Fruit fly (Drosophila melanogaster) whole organism, wandering third instar larva: ENCODE results near the gene CG10097.
A peak's percentile ranks its signal among the peaks of the same experiment; 100 is the strongest.

Experiments used
- Abd-B ChIP-seq: fragments of >200 bp; optimal IDR thresholded peaks from 2 replicates; lab custom pipeline; 2017; ENCODE audit warnings: missing biosample characterization, missing genetic modification characterization
- CG32264 ChIP-seq: fragments of 200-800 bp; sonication (Bioruptor generic); optimal IDR thresholded peaks from 2 replicates; lab custom pipeline; 2016; ENCODE audit warnings: missing biosample characterization, missing genetic modification characterization
- CG9705 ChIP-seq: fragments of 200-800 bp; sonication (Bioruptor generic); optimal IDR thresholded peaks from 2 replicates; lab custom pipeline; 2018; ENCODE audit warnings: missing biosample characterization, mild to moderate bottlenecking, missing genetic modification characterization
- CrebA ChIP-seq: fragments of 200-800 bp; sonication (Bioruptor generic); optimal IDR thresholded peaks from 2 replicates; lab custom pipeline; 2016; ENCODE audit warnings: missing biosample characterization, mild to moderate bottlenecking, missing genetic modification characterization, borderline replicate concordance
- Dfd ChIP-seq: fragments of >200 bp; optimal IDR thresholded peaks from 2 replicates; lab custom pipeline; 2017; ENCODE audit warnings: missing biosample characterization, missing genetic modification characterization
- Dif ChIP-seq: fragments of 200-275, 200-300 bp; sonication (Bioruptor generic); optimal IDR thresholded peaks from 2 replicates; lab custom pipeline; 2018; ENCODE audit warnings: missing biosample characterization, missing genetic modification characterization; ENCODE audit not compliant: partially characterized antibody
- GATAd ChIP-seq: sonication (Bioruptor generic); optimal IDR thresholded peaks from 2 replicates; lab custom pipeline; 2016; ENCODE audit warnings: missing biosample characterization, missing genetic modification characterization
- HLH106 ChIP-seq: fragments of 200-800 bp; optimal IDR thresholded peaks from 3 replicates; lab custom pipeline; 2019; ENCODE audit warnings: missing biosample characterization, mild to moderate bottlenecking, missing genetic modification characterization, moderate library complexity
- Hnf4 ChIP-seq: fragments of 200-800 bp; sonication (Bioruptor generic); optimal IDR thresholded peaks from 2 replicates; lab custom pipeline; 2016; ENCODE audit warnings: missing biosample characterization, mild to moderate bottlenecking, missing genetic modification characterization
- Hr78 ChIP-seq: fragments of >200 bp; optimal IDR thresholded peaks from 2 replicates; lab custom pipeline; 2017; ENCODE audit warnings: missing biosample characterization, missing genetic modification characterization
- Hr83 ChIP-seq: fragments of 200-300 bp; sonication (Bioruptor generic); optimal IDR thresholded peaks from 2 replicates; lab custom pipeline; 2016; ENCODE audit warnings: missing biosample characterization, mild to moderate bottlenecking, missing genetic modification characterization, moderate library complexity; ENCODE audit not compliant: poor library complexity, severe bottlenecking
- Jra ChIP-seq: sonication (Bioruptor generic); optimal IDR thresholded peaks from 2 replicates; lab custom pipeline; 2016; ENCODE audit warnings: missing biosample characterization, missing genetic modification characterization
- Mio ChIP-seq: sonication (Bioruptor generic); optimal IDR thresholded peaks from 2 replicates; lab custom pipeline; 2016; ENCODE audit warnings: missing biosample characterization, missing genetic modification characterization
- Myc ChIP-seq: fragments of >200 bp; optimal IDR thresholded peaks from 2 replicates; lab custom pipeline; 2017
- N ChIP-seq: fragments of >200 bp; optimal IDR thresholded peaks from 2 replicates; lab custom pipeline; 2018; ENCODE audit warnings: missing biosample characterization, missing external identifiers, missing genetic modification characterization
- OdsH ChIP-seq: fragments of 200-800 bp; sonication (Bioruptor generic); optimal IDR thresholded peaks from 2 replicates; lab custom pipeline; 2016; ENCODE audit warnings: missing biosample characterization, mild to moderate bottlenecking, missing genetic modification characterization
- Rel ChIP-seq, 2 experiments: fragments of 200-800 bp; sonication (Bioruptor generic) in 1 of 2; optimal IDR thresholded peaks; 2 replicates in 1 of 2; 3 replicates in 1 of 2; lab custom pipeline; 2016 to 2019; ENCODE audit warnings: mild to moderate bottlenecking in 2 of 2, missing biosample characterization in 2 of 2, missing genetic modification characterization in 2 of 2, moderate library complexity in 1 of 2
- Sp1 ChIP-seq: fragments of 200-800 bp; sonication (Bioruptor generic); optimal IDR thresholded peaks from 3 replicates; lab custom pipeline; 2019; ENCODE audit warnings: missing biosample characterization, mild to moderate bottlenecking, missing genetic modification characterization, moderate library complexity
- Vsx2 ChIP-seq: fragments of 200-300, 225-300 bp; sonication (Bioruptor generic); optimal IDR thresholded peaks from 2 replicates; lab custom pipeline; 2018; ENCODE audit warnings: missing biosample characterization, missing genetic modification characterization; ENCODE audit not compliant: partially characterized antibody
- br ChIP-seq: fragments of 200-800 bp; sonication (Bioruptor generic); optimal IDR thresholded peaks from 2 replicates; lab custom pipeline; 2016; ENCODE audit warnings: missing biosample characterization, missing genetic modification characterization
- brk ChIP-seq: fragments of 200-800 bp; sonication (Bioruptor generic); optimal IDR thresholded peaks from 2 replicates; lab custom pipeline; 2016; ENCODE audit warnings: missing biosample characterization, mild to moderate bottlenecking, missing genetic modification characterization
- dl ChIP-seq, 2 experiments: fragments of 175-275, 200-275 bp in 1 of 2; fragments of 200-275 bp in 1 of 2; sonication (Bioruptor generic); optimal IDR thresholded peaks; lab custom pipeline; 2018; ENCODE audit warnings: mild to moderate bottlenecking in 2 of 2, missing biosample characterization in 2 of 2, missing genetic modification characterization in 2 of 2, moderate library complexity in 2 of 2; ENCODE audit not compliant: partially characterized antibody in 2 of 2, insufficient read depth in 1 of 2
- dmrt93B ChIP-seq: fragments of 200-800 bp; sonication (Bioruptor generic); optimal IDR thresholded peaks from 2 replicates; lab custom pipeline; 2018; ENCODE audit warnings: missing biosample characterization, mild to moderate bottlenecking, missing genetic modification characterization
- dsf ChIP-seq: sonication (Bioruptor generic); optimal IDR thresholded peaks from 2 replicates; lab custom pipeline; 2016; ENCODE audit warnings: missing biosample characterization, missing genetic modification characterization, borderline replicate concordance
- ey ChIP-seq: fragments of 200-800 bp; sonication (Bioruptor generic); optimal IDR thresholded peaks from 2 replicates; lab custom pipeline; 2016; ENCODE audit warnings: missing biosample characterization, missing genetic modification characterization
- foxo ChIP-seq, 2 experiments: fragments of 200-800 bp; sonication (Bioruptor generic); optimal IDR thresholded peaks; 2 replicates in 1 of 2; 3 replicates in 1 of 2; lab custom pipeline; 2016 to 2017; ENCODE audit warnings: missing biosample characterization in 2 of 2, missing genetic modification characterization in 2 of 2
- fru ChIP-seq: fragments of 200-800 bp; sonication (Bioruptor generic); optimal IDR thresholded peaks from 3 replicates; lab custom pipeline; 2016; ENCODE audit warnings: missing biosample characterization, mild to moderate bottlenecking, missing genetic modification characterization
- jim ChIP-seq: fragments of 175-275, 200-325 bp; sonication (Bioruptor generic); optimal IDR thresholded peaks from 2 replicates; lab custom pipeline; 2016; ENCODE audit warnings: missing biosample characterization, mild to moderate bottlenecking, missing genetic modification characterization
- lola ChIP-seq: fragments of >200 bp; optimal IDR thresholded peaks from 2 replicates; lab custom pipeline; 2017; ENCODE audit warnings: missing biosample characterization, missing genetic modification characterization
- pan ChIP-seq: fragments of >200 bp; optimal IDR thresholded peaks from 2 replicates; lab custom pipeline; 2017
- psq ChIP-seq: fragments of 200-800 bp; sonication (Bioruptor generic); optimal IDR thresholded peaks from 3 replicates; lab custom pipeline; 2017; ENCODE audit warnings: missing biosample characterization, mild to moderate bottlenecking, missing genetic modification characterization, moderate library complexity
- rgr ChIP-seq: fragments of 200-800 bp; sonication (Bioruptor generic); optimal IDR thresholded peaks from 3 replicates; lab custom pipeline; 2016; ENCODE audit warnings: missing biosample characterization, mild to moderate bottlenecking, missing genetic modification characterization
- sage ChIP-seq: fragments of 200-800 bp; sonication (Bioruptor generic); optimal IDR thresholded peaks from 2 replicates; lab custom pipeline; 2016; ENCODE audit warnings: missing biosample characterization, mild to moderate bottlenecking, missing genetic modification characterization
- sv ChIP-seq: fragments of 200-800 bp; sonication (Bioruptor generic); optimal IDR thresholded peaks from 3 replicates; lab custom pipeline; 2016; ENCODE audit warnings: missing biosample characterization, missing genetic modification characterization
- tai ChIP-seq: sonication (Bioruptor generic); optimal IDR thresholded peaks from 2 replicates; lab custom pipeline; 2016; ENCODE audit warnings: missing biosample characterization, missing genetic modification characterization
- usp ChIP-seq: fragments of >200 bp; optimal IDR thresholded peaks from 2 replicates; lab custom pipeline; 2017; ENCODE audit warnings: missing biosample characterization, missing genetic modification characterization
- woc ChIP-seq: sonication (Bioruptor generic); optimal IDR thresholded peaks from 2 replicates; lab custom pipeline; 2016; ENCODE audit warnings: missing biosample characterization, mild to moderate bottlenecking, missing genetic modification characterization

CG10097 gene

DNA sequence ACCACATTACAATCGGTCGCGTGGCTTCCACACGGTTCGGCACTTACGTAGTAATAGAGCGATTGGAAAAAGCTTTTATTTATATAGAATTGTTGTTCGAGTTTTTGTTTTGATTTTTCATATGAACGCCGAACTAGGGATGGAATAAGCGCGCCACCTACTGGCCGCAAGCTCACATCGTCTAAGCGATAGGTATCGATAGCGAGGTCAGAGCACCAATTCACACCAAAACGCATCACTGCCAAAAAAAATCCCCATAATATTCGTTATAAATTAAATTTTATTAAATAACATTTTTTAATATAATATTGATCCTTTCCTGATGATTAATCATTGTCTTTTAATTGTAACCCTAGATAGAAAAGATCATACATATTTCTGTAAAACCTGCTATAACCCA is 45.3 kb downstream of the CG10097 start, which contains the start of gene CG10038 (continued):
- TF ChIP-seq Jra (no peak), dl (GFP tag; optimal IDR thresholded peaks at IDR 0.05; lab: Kevin White, UChicago; ENCODE audit: insufficient read depth in 1 of 2, partially characterized antibody in 2 of 2) (no peak), CG32264 (GFP tag; lab: Kevin White, UChicago) (no peak), foxo (GFP tag; optimal IDR thresholded peaks at IDR 0.05; lab: Kevin White, UChicago) (peak in 1 of 2 experiments; percentile 54), rgr (peak; percentile 42), fru (GFP tag; lab: Kevin White, UChicago) (no peak), CG9705 (GFP tag; lab: Kevin White, UChicago) (no peak), HLH106 (tag; lab: Kevin White, UChicago) (peak; percentile 25), GATAd (GFP tag; lab: Kevin White, UChicago) (peak; percentile 6), brk (no peak), OdsH (GFP tag; lab: Kevin White, UChicago) (no peak), dmrt93B (no peak)

- TF ChIP-seq woc (GFP tag; lab: Kevin White, UChicago) (no peak), OdsH (GFP tag; lab: Kevin White, UChicago) (no peak), fru (GFP tag; lab: Kevin White, UChicago) (no peak), Rel (GFP tag; optimal IDR thresholded peaks at IDR 0.05; lab: Kevin White, UChicago) (no peak), Rel (tag; optimal IDR thresholded peaks at IDR 0.05; lab: Kevin White, UChicago) (no peak), HLH106 (tag; lab: Kevin White, UChicago) (no peak), dmrt93B (no peak), usp (GFP tag; lab: Kevin White, UChicago) (no peak), Myc (lab: Kevin White, UChicago) (no peak), Dfd (GFP tag; lab: Kevin White, UChicago) (no peak), Hr83 (GFP tag; lab: Kevin White, UChicago) (no peak), N (GFP tag; lab: Kevin White, UChicago) (no peak), Abd-B (GFP tag; lab: Kevin White, UChicago) (no peak), GATAd (GFP tag; lab: Kevin White, UChicago) (no peak), ey (GFP tag; lab: Kevin White, UChicago) (no peak), Hnf4 (no peak), dsf (no peak), sv (no peak), br (GFP tag; lab: Kevin White, UChicago) (no peak), Dif (GFP tag; lab: Kevin White, UChicago) (no peak), dl (GFP tag; optimal IDR thresholded peaks at IDR 0.05; lab: Kevin White, UChicago; ENCODE audit: insufficient read depth in 1 of 2, partially characterized antibody in 2 of 2) (no peak)
- TF ChIP-seq, all 38 proteins: peak for 0
Measured at dm6 chr3R:12347659-12348058, 48.1 kb downstream of the CG10097 start.

- TF ChIP-seq dmrt93B (no peak), CG9705 (GFP tag; lab: Kevin White, UChicago) (no peak), psq (GFP tag; lab: Kevin White, UChicago) (no peak), usp (GFP tag; lab: Kevin White, UChicago) (no peak), foxo (GFP tag; optimal IDR thresholded peaks at IDR 0.05; lab: Kevin White, UChicago) (peak in 1 of 2 experiments; percentile 27), jim (GFP tag; lab: Kevin White, UChicago) (no peak)
Measured at dm6 chr3R:12345989-12346388, 49.8 kb downstream of the CG10097 start.

dm6 chr3R:12344914-12345549 is 50.7 kb downstream of the CG10097 start:
- TF ChIP-seq lola (GFP tag; lab: Kevin White, UChicago) (no peak), Myc (lab: Kevin White, UChicago) (no peak), Vsx2 (no peak), woc (GFP tag; lab: Kevin White, UChicago) (peak; percentile 10), sage (GFP tag; lab: Kevin White, UChicago) (no peak), tai (no peak), dsf (no peak), Rel (GFP tag; optimal IDR thresholded peaks at IDR 0.05; lab: Kevin White, UChicago) (no peak), Rel (tag; optimal IDR thresholded peaks at IDR 0.05; lab: Kevin White, UChicago) (peak; percentile 93), dmrt93B (peak; percentile 36), pan (lab: Kevin White, UChicago) (no peak), psq (GFP tag; lab: Kevin White, UChicago) (peak; percentile 15), CrebA (GFP tag; lab: Kevin White, UChicago) (no peak), Sp1 (GFP tag; lab: Kevin White, UChicago) (peak; percentile 31), jim (GFP tag; lab: Kevin White, UChicago) (no peak), rgr (peak; percentile 0), OdsH (GFP tag; lab: Kevin White, UChicago) (peak; percentile 20), Hr78 (GFP tag; lab: Kevin White, UChicago) (no peak), dl (GFP tag; optimal IDR thresholded peaks at IDR 0.05; lab: Kevin White, UChicago; ENCODE audit: insufficient read depth in 1 of 2, partially characterized antibody in 2 of 2) (no peak), foxo (GFP tag; optimal IDR thresholded peaks at IDR 0.05; lab: Kevin White, UChicago) (peak in 1 of 2 experiments; percentile 35), Mio (no peak), usp (GFP tag; lab: Kevin White, UChicago) (no peak), Hnf4 (no peak), CG32264 (GFP tag; lab: Kevin White, UChicago) (no peak), Abd-B (GFP tag; lab: Kevin White, UChicago) (no peak), N (GFP tag; lab: Kevin White, UChicago) (no peak), GATAd (GFP tag; lab: Kevin White, UChicago) (no peak), Hr83 (GFP tag; lab: Kevin White, UChicago) (no peak), Dif (GFP tag; lab: Kevin White, UChicago) (no peak), ey (GFP tag; lab: Kevin White, UChicago) (peak; percentile 37), CG9705 (GFP tag; lab: Kevin White, UChicago) (no peak), Jra (no peak), fru (GFP tag; lab: Kevin White, UChicago) (peak; percentile 44)
